Fruit fly (Drosophila melanogaster) whole organism, embryonic: ENCODE data around the gene CG9630.

Experiments used
- CG11723 ChIP-seq: fragments of 200-800 bp; sonication (Bioruptor generic); optimal IDR thresholded peaks from 2 replicates; lab custom pipeline; 2017; ENCODE audit warnings: missing biosample characterization, mild to moderate bottlenecking, missing genetic modification characterization
- CG12299 ChIP-seq: fragments of 200-800 bp; sonication (Bioruptor generic); optimal IDR thresholded peaks from 2 replicates; lab custom pipeline; 2018; ENCODE audit warnings: missing biosample characterization, mild to moderate bottlenecking, missing genetic modification characterization
- CG12769 ChIP-seq: fragments of 200-800 bp; sonication (Bioruptor generic); optimal IDR thresholded peaks from 2 replicates; lab custom pipeline; 2019; ENCODE audit warnings: missing biosample characterization, mild to moderate bottlenecking, missing genetic modification characterization, moderate library complexity
- CG13296 ChIP-seq: fragments of 200-800 bp; sonication (Bioruptor generic); optimal IDR thresholded peaks from 3 replicates; lab custom pipeline; 2018; ENCODE audit warnings: missing biosample characterization, mild to moderate bottlenecking, missing genetic modification characterization
- CG14441 ChIP-seq: fragments of 200-800 bp; sonication (Bioruptor generic); IDR thresholded peaks from 2 replicates; pipeline ENCODE4 v1.3.6; 2022; ENCODE audit warnings: missing biosample characterization, missing genetic modification characterization
- CG14860 ChIP-seq: fragments of 200-800 bp; sonication (Bioruptor generic); IDR thresholded peaks from 3 replicates; pipeline ENCODE4 v1.3.6; 2022; ENCODE audit warnings: missing biosample characterization, missing genetic modification characterization; ENCODE audit not compliant: partially characterized antibody
- CG15514 ChIP-seq: fragments of 200-800 bp; sonication (Bioruptor generic); optimal IDR thresholded peaks from 3 replicates; lab custom pipeline; 2017; ENCODE audit warnings: missing biosample characterization, missing genetic modification characterization, mild to moderate bottlenecking, moderate library complexity, missing genetic modification reagents
- CG17359 ChIP-seq: fragments of 200-800 bp; sonication (Bioruptor generic); optimal IDR thresholded peaks from 3 replicates; lab custom pipeline; 2018; ENCODE audit warnings: missing biosample characterization, mild to moderate bottlenecking, missing genetic modification characterization, moderate library complexity
- CG17829 ChIP-seq: fragments of 200-800 bp; optimal IDR thresholded peaks from 2 replicates; lab custom pipeline; 2019; ENCODE audit warnings: missing biosample characterization, mild to moderate bottlenecking, missing genetic modification characterization, moderate library complexity
- CG18262 ChIP-seq: fragments of 200-800 bp; optimal IDR thresholded peaks from 3 replicates; lab custom pipeline; 2019; ENCODE audit warnings: missing biosample characterization, mild to moderate bottlenecking, missing genetic modification characterization, moderate library complexity
- CG18619 ChIP-seq: fragments of 200-800 bp; sonication (Bioruptor generic); optimal IDR thresholded peaks from 3 replicates; lab custom pipeline; 2017; ENCODE audit warnings: missing biosample characterization, mild to moderate bottlenecking, missing genetic modification characterization
- CG18764 ChIP-seq: fragments of 200-800 bp; sonication (Bioruptor generic); optimal IDR thresholded peaks from 3 replicates; lab custom pipeline; 2016; ENCODE audit warnings: missing biosample characterization, missing genetic modification characterization
- CG2129 ChIP-seq: fragments of 200-800 bp; sonication (Bioruptor generic); IDR thresholded peaks from 2 replicates; pipeline ENCODE4 v1.3.6; 2022; ENCODE audit warnings: missing biosample characterization, missing genetic modification characterization; ENCODE audit not compliant: partially characterized antibody
- CG2712 ChIP-seq: fragments of 200-800 bp; optimal IDR thresholded peaks from 3 replicates; lab custom pipeline; 2019; ENCODE audit warnings: missing biosample characterization, mild to moderate bottlenecking, missing genetic modification characterization, moderate library complexity
- CG34224 ChIP-seq: fragments of 200-800 bp; sonication (Bioruptor generic); IDR thresholded peaks from 3 replicates; pipeline ENCODE4 v1.3.6; 2022; ENCODE audit warnings: missing biosample characterization, missing genetic modification characterization; ENCODE audit not compliant: partially characterized antibody
- CG34376 ChIP-seq: fragments of 200-800 bp; sonication (Bioruptor generic); optimal IDR thresholded peaks from 2 replicates; lab custom pipeline; 2018; ENCODE audit warnings: missing biosample characterization, mild to moderate bottlenecking, missing genetic modification characterization
- CG6254 ChIP-seq: fragments of 200-800 bp; sonication (Bioruptor generic); optimal IDR thresholded peaks from 3 replicates; lab custom pipeline; 2017; ENCODE audit warnings: mild to moderate bottlenecking, missing biosample characterization, missing genetic modification reagents, missing genetic modification characterization
- CG6654 ChIP-seq: fragments of 200-800 bp; sonication (Bioruptor generic); optimal IDR thresholded peaks from 2 replicates; lab custom pipeline; 2017; ENCODE audit warnings: missing biosample characterization, mild to moderate bottlenecking, missing genetic modification characterization
- CG8290 ChIP-seq, 3 experiments: fragments of 200-800 bp; sonication (Bioruptor generic); optimal IDR thresholded peaks; 2 replicates each; lab custom pipeline; 2016 to 2019; ENCODE audit warnings: missing biosample characterization in 3 of 3, missing genetic modification characterization in 3 of 3, mild to moderate bottlenecking in 2 of 3, moderate library complexity in 1 of 3
- CG8359 ChIP-seq: fragments of 200-800 bp; sonication (Bioruptor generic); optimal IDR thresholded peaks from 2 replicates; lab custom pipeline; 2017; ENCODE audit warnings: missing biosample characterization, mild to moderate bottlenecking, missing genetic modification characterization, borderline replicate concordance
- CoRest ChIP-seq: fragments of 200-800 bp; sonication (Bioruptor generic); optimal IDR thresholded peaks from 3 replicates; lab custom pipeline; 2018; ENCODE audit warnings: missing biosample characterization, mild to moderate bottlenecking, missing genetic modification characterization, moderate library complexity
- Doc3 ChIP-seq: fragments of 200-800 bp; sonication (Bioruptor generic); IDR thresholded peaks from 3 replicates; pipeline ENCODE4 v1.3.6; 2022; ENCODE audit warnings: missing biosample characterization, missing genetic modification characterization; ENCODE audit not compliant: partially characterized antibody
- Dp ChIP-seq: fragments of 200-800 bp; sonication (Bioruptor generic); optimal IDR thresholded peaks from 2 replicates; lab custom pipeline; 2018; ENCODE audit warnings: missing biosample characterization, mild to moderate bottlenecking, missing genetic modification characterization, moderate library complexity
- Dref ChIP-seq: fragments of 200-800 bp; sonication (Bioruptor generic); IDR thresholded peaks from 2 replicates; pipeline ENCODE4 v1.3.6; 2022; ENCODE audit warnings: missing biosample characterization, missing genetic modification characterization
- Ets65A ChIP-seq: fragments of 200-800 bp; sonication (Bioruptor generic); peaks from one replicate; lab custom pipeline; 2016; ENCODE audit warnings: missing biosample characterization, missing genetic modification characterization
- Ets97D ChIP-seq: fragments of 200-800 bp; sonication (Bioruptor generic); optimal IDR thresholded peaks from 3 replicates; lab custom pipeline; 2016; ENCODE audit warnings: missing biosample characterization, missing genetic modification characterization
- Gsc ChIP-seq: fragments of 200-800 bp; sonication (Bioruptor generic); IDR thresholded peaks from 2 replicates; pipeline ENCODE4 v1.3.6; 2022; ENCODE audit warnings: missing biosample characterization, missing genetic modification characterization
- HLH3B ChIP-seq: fragments of 200-800 bp; sonication (Bioruptor generic); IDR thresholded peaks from 2 replicates; pipeline ENCODE4 v1.3.6; 2022; ENCODE audit warnings: missing biosample characterization, missing genetic modification characterization
- HLH4C ChIP-seq: fragments of 200-800 bp; sonication (Bioruptor generic); IDR thresholded peaks from 3 replicates; pipeline ENCODE4 v1.3.6; 2022; ENCODE audit warnings: missing biosample characterization, missing genetic modification characterization; ENCODE audit not compliant: partially characterized antibody
- HmgZ ChIP-seq: fragments of 200-800 bp; sonication (Bioruptor generic); optimal IDR thresholded peaks from 2 replicates; lab custom pipeline; 2018; ENCODE audit warnings: missing biosample characterization, mild to moderate bottlenecking, missing genetic modification characterization
- Scr ChIP-seq: fragments of 200-800 bp; sonication (Bioruptor generic); IDR thresholded peaks from 2 replicates; pipeline ENCODE4 v1.3.6; 2022; ENCODE audit warnings: missing biosample characterization, missing genetic modification characterization; ENCODE audit not compliant: partially characterized antibody
- Sox100B ChIP-seq: fragments of 200-800 bp; sonication (Bioruptor generic); optimal IDR thresholded peaks from 3 replicates; lab custom pipeline; 2018; ENCODE audit warnings: missing biosample characterization, mild to moderate bottlenecking, missing genetic modification characterization
- Sry-δ ChIP-seq: fragments of 200-800 bp; sonication (Bioruptor generic); optimal IDR thresholded peaks from 2 replicates; lab custom pipeline; 2016; ENCODE audit warnings: missing biosample characterization, missing genetic modification characterization
- Xbp1 ChIP-seq: fragments of 200-800 bp; sonication (Bioruptor generic); optimal IDR thresholded peaks from 3 replicates; lab custom pipeline; 2016; ENCODE audit warnings: missing biosample characterization, mild to moderate bottlenecking, missing genetic modification characterization
- ara ChIP-seq: fragments of 200-800 bp; sonication (Bioruptor generic); IDR thresholded peaks from 2 replicates; pipeline ENCODE4 v1.3.6; 2022; ENCODE audit warnings: missing biosample characterization, missing genetic modification characterization
- ase ChIP-seq: fragments of 200-800 bp; sonication (Bioruptor generic); IDR thresholded peaks from 3 replicates; pipeline ENCODE4 v1.3.6; 2022; ENCODE audit warnings: missing biosample characterization, missing genetic modification characterization
- ash1 ChIP-seq: fragments of 200-800 bp; sonication (Bioruptor generic); optimal IDR thresholded peaks from 2 replicates; lab custom pipeline; 2018; ENCODE audit warnings: missing biosample characterization, mild to moderate bottlenecking, missing genetic modification characterization
- crol ChIP-seq: fragments of 200-800 bp; sonication (Bioruptor generic); IDR thresholded peaks from 2 replicates; pipeline ENCODE4 v1.3.6; 2022; ENCODE audit warnings: missing biosample characterization, missing genetic modification characterization
- crp ChIP-seq, 2 experiments: fragments of 200-800 bp; sonication (Bioruptor generic); optimal IDR thresholded peaks; 2 replicates in 1 of 2; 3 replicates in 1 of 2; lab custom pipeline; 2017; ENCODE audit warnings: missing biosample characterization in 2 of 2, missing genetic modification characterization in 2 of 2, mild to moderate bottlenecking in 1 of 2, moderate library complexity in 1 of 2
- dm ChIP-seq: fragments of 200-800 bp; sonication (Bioruptor generic); optimal IDR thresholded peaks from 3 replicates; lab custom pipeline; 2016; ENCODE audit warnings: missing biosample characterization, missing genetic modification characterization
- fd102C ChIP-seq: fragments of 200-800 bp; sonication (Bioruptor generic); optimal IDR thresholded peaks from 2 replicates; lab custom pipeline; 2018; ENCODE audit warnings: missing biosample characterization, mild to moderate bottlenecking, missing genetic modification characterization, moderate library complexity
- fd64A ChIP-seq: fragments of 200-800 bp; sonication (Bioruptor generic); optimal IDR thresholded peaks from 3 replicates; lab custom pipeline; 2018; ENCODE audit warnings: missing biosample characterization, mild to moderate bottlenecking, missing genetic modification characterization
- lab ChIP-seq: fragments of 200-800 bp; sonication (Bioruptor generic); optimal IDR thresholded peaks from 3 replicates; lab custom pipeline; 2017; ENCODE audit warnings: missing biosample characterization, missing genetic modification characterization, mild to moderate bottlenecking, moderate library complexity, missing genetic modification reagents
- maf-S ChIP-seq: fragments of 200-800 bp; sonication (Bioruptor generic); optimal IDR thresholded peaks from 2 replicates; lab custom pipeline; 2016; ENCODE audit warnings: missing biosample characterization, missing genetic modification characterization
- nom ChIP-seq: fragments of 200-800 bp; sonication (Bioruptor generic); optimal IDR thresholded peaks from 2 replicates; lab custom pipeline; 2017; ENCODE audit warnings: missing biosample characterization, missing genetic modification characterization, mild to moderate bottlenecking, moderate library complexity, missing genetic modification reagents
- phol ChIP-seq: fragments of 200-800 bp; sonication (Bioruptor generic); optimal IDR thresholded peaks from 3 replicates; lab custom pipeline; 2018; ENCODE audit warnings: missing biosample characterization, mild to moderate bottlenecking, missing genetic modification characterization, moderate library complexity
- tio ChIP-seq: fragments of 200-800 bp; sonication (Bioruptor generic); optimal IDR thresholded peaks from 2 replicates; lab custom pipeline; 2017; ENCODE audit warnings: missing biosample characterization, missing genetic modification characterization, inconsistent platforms
- unc-4 ChIP-seq: fragments of 200-800 bp; sonication (Bioruptor generic); IDR thresholded peaks from 2 replicates; pipeline ENCODE4 v1.3.6; 2022; ENCODE audit warnings: missing biosample characterization, missing genetic modification characterization; ENCODE audit not compliant: partially characterized antibody
- vfl ChIP-seq: fragments of 200-800 bp; sonication (Bioruptor generic); optimal IDR thresholded peaks from 2 replicates; lab custom pipeline; 2016; ENCODE audit warnings: missing biosample characterization, missing genetic modification characterization

The CG9630 gene

dm6 chr3R:8269740-8270139, at the start of gene CG9630:
Gene CG9630, minus strand, starts transcription at chr3R:8269896.
- TF ChIP-seq ara (GFP tag; lab: Robert Waterston, UW) (0 out of 2 replicates have a peak, but pooled peaks have one; percentile 12), CG15514 (peak; percentile 87), dm (GFP tag; lab: Kevin White, UChicago) (peak; percentile 98), CG34376 (GFP tag; lab: Kevin White, UChicago) (no peak), CG12299 (tag; lab: Kevin White, UChicago) (no peak), CG14860 (GFP tag; lab: Robert Waterston, UW) (no peak), Dref (GFP tag; lab: Robert Waterston, UW) (peak; percentile 78), CG34224 (GFP tag; lab: Robert Waterston, UW) (peak; percentile 80), Sry-δ (GFP tag; lab: Kevin White, UChicago) (peak; percentile 75), Xbp1 (no peak), CG18262 (tag; lab: Kevin White, UChicago) (no peak), ase (GFP tag; lab: Robert Waterston, UW) (no peak), crp (GFP tag; optimal IDR thresholded peaks at IDR 0.05; lab: Kevin White, UChicago) (peak in 1 of 2 experiments; percentile 77), fd64A (GFP tag; lab: Kevin White, UChicago) (no peak), CG6654 (GFP tag; lab: Kevin White, UChicago) (no peak), Ets65A (GFP tag; lab: Kevin White, UChicago) (no peak), Ets97D (GFP tag; lab: Kevin White, UChicago) (peak; percentile 79), CG18619 (no peak), Gsc (no peak), CG14441 (GFP tag; lab: Robert Waterston, UW) (no peak), CG17829 (tag; lab: Kevin White, UChicago) (peak; percentile 48), CG2712 (tag; lab: Kevin White, UChicago) (peak; percentile 24), CoRest (tag; lab: Kevin White, UChicago) (peak; percentile 4), Dp (GFP tag; lab: Kevin White, UChicago) (peak; percentile 100), nom (no peak), CG2129 (GFP tag; lab: Robert Waterston, UW) (peak; percentile 47), CG12769 (tag; lab: Kevin White, UChicago) (no peak), unc-4 (GFP tag; lab: Robert Waterston, UW) (peak; percentile 70), CG6254 (GFP tag; lab: Kevin White, UChicago) (no peak), CG11723 (GFP tag; lab: Kevin White, UChicago) (no peak), CG13296 (GFP tag; lab: Kevin White, UChicago) (no peak), lab (GFP tag; lab: Kevin White, UChicago) (no peak), Sox100B (no peak), HLH4C (peak; percentile 54; the same call in 2 of the 3 replicates), phol (tag; lab: Kevin White, UChicago) (peak; percentile 66), fd102C (GFP tag; lab: Kevin White, UChicago) (no peak), Doc3 (GFP tag; lab: Robert Waterston, UW) (peak; percentile 48; the same call in 2 of the 3 replicates), Scr (GFP tag; lab: Robert Waterston, UW) (peak; percentile 62), CG18764 (GFP tag; lab: Kevin White, UChicago) (no peak), tio (GFP tag; lab: Kevin White, UChicago) (no peak), crol (no peak), HmgZ (tag; lab: Kevin White, UChicago) (peak; percentile 73), ash1 (GFP tag; lab: Kevin White, UChicago) (no peak), CG17359 (tag; lab: Kevin White, UChicago) (no peak), CG8359 (GFP tag; lab: Kevin White, UChicago) (no peak), vfl (GFP tag; lab: Kevin White, UChicago) (no peak), CG8290 (GFP tag; optimal IDR thresholded peaks at IDR 0.05; lab: Kevin White, UChicago) (no peak), CG8290 (tag; optimal IDR thresholded peaks at IDR 0.05; lab: Kevin White, UChicago) (no peak), maf-S (GFP tag; lab: Kevin White, UChicago) (no peak), HLH3B (GFP tag; lab: Robert Waterston, UW) (no peak)
